Worm (Caenorhabditis elegans): ENCODE data around the gene F21A3.2.

Gene F21A3.2

ce11 chrV:15551642-15552041, 17.9 kb upstream of the F21A3.2 start (continued):
- peak; percentile 90 for TF ChIP-seq pha-4 (GFP tag; IDR thresholded peaks at IDR 0.05)
- no peak for TF ChIP-seq pha-4 (tag; optimal IDR thresholded peaks at IDR 0.05)
- TF ChIP-seq egl-43 (GFP tag; IDR thresholded peaks at IDR 0.05), result peak; percentile 95
- peak; percentile 45 for TF ChIP-seq rbr-2 (tag; optimal IDR thresholded peaks at IDR 0.05)
- TF ChIP-seq T20F7.1 (GFP tag; optimal IDR thresholded peaks at IDR 0.05), result no peak
- no peak for TF ChIP-seq dve-1 (tag; optimal IDR thresholded peaks at IDR 0.05; ENCODE audit: insufficient read depth)
- TF ChIP-seq ZK337.2 (GFP tag; IDR thresholded peaks at IDR 0.05), result no peak
- TF ChIP-seq hlh-30 (tag; optimal IDR thresholded peaks at IDR 0.05; ENCODE audit: insufficient read depth), result peak; percentile 90

ce11 chrV:15550408-15550807, 16.6 kb upstream of the F21A3.2 start:
- TF ChIP-seq egl-43 (GFP tag; IDR thresholded peaks at IDR 0.05), result 0 out of 2 replicates have a peak, but pooled peaks have one; percentile 14
- TF ChIP-seq set-16 (GFP tag; IDR thresholded peaks at IDR 0.05), result 0 out of 2 replicates have a peak, but pooled peaks have one; percentile 10
- TF ChIP-seq lim-7 (GFP tag; IDR thresholded peaks at IDR 0.05), result no peak

- peak; percentile 71 for TF ChIP-seq Y48G9A.11 (GFP tag; IDR thresholded peaks at IDR 0.05)
- peak in 1 of 2 experiments; percentile 63; a peak in 1 of 4 replicates for TF ChIP-seq madf-5 (GFP tag; IDR thresholded peaks at IDR 0.05)
- TF ChIP-seq dmd-9 (GFP tag; IDR thresholded peaks at IDR 0.05), result no peak
- TF ChIP-seq arid-1 (GFP tag; conservative IDR thresholded peaks at IDR 0.05), result peak; percentile 81
- TF ChIP-seq pha-4 (GFP tag; IDR thresholded peaks at IDR 0.05), result peak; percentile 67
- no peak for TF ChIP-seq pha-4 (tag; optimal IDR thresholded peaks at IDR 0.05)
- no peak for TF ChIP-seq F49E8.2 (tag; optimal IDR thresholded peaks at IDR 0.05; ENCODE audit: borderline replicate concordance)
- TF ChIP-seq ZK546.5 (tag; optimal IDR thresholded peaks at IDR 0.05), result no peak
- 0 out of 2 replicates have a peak, but pooled peaks have one; percentile 29 for TF ChIP-seq nhr-41 (GFP tag; IDR thresholded peaks at IDR 0.05)
- TF ChIP-seq Y5F2A.4 (GFP tag; optimal IDR thresholded peaks at IDR 0.05), result peak; percentile 33
- no peak for TF ChIP-seq zip-2 (tag; optimal IDR thresholded peaks at IDR 0.05)
- TF ChIP-seq zag-1 (tag; optimal IDR thresholded peaks at IDR 0.05), result no peak
- TF ChIP-seq set-16 (GFP tag; IDR thresholded peaks at IDR 0.05), result no peak
- TF ChIP-seq vab-7 (GFP tag; IDR thresholded peaks at IDR 0.05), result peak; percentile 85
- no peak for TF ChIP-seq F10B5.3 (tag; optimal IDR thresholded peaks at IDR 0.05)
- TF ChIP-seq lin-1 (GFP tag; IDR thresholded peaks at IDR 0.05), result peak; percentile 55; the same call in 1 of the 2 replicates
- TF ChIP-seq lim-7 (GFP tag; IDR thresholded peaks at IDR 0.05), result peak; percentile 93
- TF ChIP-seq lsy-2 (tag; optimal IDR thresholded peaks at IDR 0.05), result no peak
- TF ChIP-seq daf-8 (GFP tag; IDR thresholded peaks at IDR 0.05), result no peak
- TF ChIP-seq dmd-6 (GFP tag; IDR thresholded peaks at IDR 0.05), result peak; percentile 39
- TF ChIP-seq daf-16 (GFP tag; optimal IDR thresholded peaks at IDR 0.05), result peak in 1 of 2 experiments; percentile 41
- TF ChIP-seq daf-16 (tag; optimal IDR thresholded peaks at IDR 0.05), result no peak
- no peak for TF ChIP-seq F37D6.2 (tag; optimal IDR thresholded peaks at IDR 0.05)
- peak; percentile 66 for TF ChIP-seq sdz-12 (GFP tag; optimal IDR thresholded peaks at IDR 0.05)
- no peak for TF ChIP-seq hlh-11 (tag; optimal IDR thresholded peaks at IDR 0.05)
- TF ChIP-seq unc-39 (tag; optimal IDR thresholded peaks at IDR 0.05), result no peak
- TF ChIP-seq spr-1 (tag; optimal IDR thresholded peaks at IDR 0.05), result peak; percentile 9
- TF ChIP-seq spr-3 (GFP tag; optimal IDR thresholded peaks at IDR 0.05), result peak; percentile 13
- TF ChIP-seq snpc-1.2 (GFP tag; IDR thresholded peaks at IDR 0.05), result peak; percentile 79
- TF ChIP-seq nhr-11 (tag; optimal IDR thresholded peaks at IDR 0.05), result no peak
- TF ChIP-seq T26A8.4 (GFP tag; IDR thresholded peaks at IDR 0.05), result peak; percentile 41
- TF ChIP-seq nhr-48 (tag; optimal IDR thresholded peaks at IDR 0.05), result peak; percentile 2
- TF ChIP-seq nhr-76 (tag; optimal IDR thresholded peaks at IDR 0.05), result no peak
- no peak for TF ChIP-seq daf-19 (GFP tag; conservative IDR thresholded peaks at IDR 0.05)
- TF ChIP-seq egl-43 (GFP tag; IDR thresholded peaks at IDR 0.05), result peak; percentile 87
- no peak for TF ChIP-seq pqm-1 (tag; optimal IDR thresholded peaks at IDR 0.05)
- peak; percentile 45; the same call in 1 of the 2 replicates for TF ChIP-seq F44E2.7 (GFP tag; IDR thresholded peaks at IDR 0.05)
- no peak for TF ChIP-seq nhr-77 (tag; optimal IDR thresholded peaks at IDR 0.05)
- TF ChIP-seq mxl-2 (GFP tag; conservative IDR thresholded peaks at IDR 0.05), result no peak
- TF ChIP-seq ceh-44 (GFP tag; IDR thresholded peaks at IDR 0.05), result peak; percentile 77; the same call in 1 of the 2 replicates
- TF ChIP-seq F26F4.8 (GFP tag; conservative IDR thresholded peaks at IDR 0.05), result peak; percentile 79; the same call in 1 of the 2 replicates
- 0 out of 2 replicates have a peak, but pooled peaks have one; percentile 29 for TF ChIP-seq ZK337.2 (GFP tag; IDR thresholded peaks at IDR 0.05)
Measured at ce11 chrV:15547727-15548126, 14.0 kb upstream of the F21A3.2 start.
